Fruit fly (Drosophila melanogaster) whole organism, prepupa: ENCODE data around the gene CG15756.
A peak's percentile ranks its signal among the peaks of the same experiment; 100 is the strongest.

ENCODE experiments used
- CG10669 ChIP-seq: fragments of 200-800 bp; sonication (Bioruptor generic); optimal IDR thresholded peaks from 3 replicates; lab custom pipeline; 2018; ENCODE audit warnings: missing biosample characterization, mild to moderate bottlenecking, missing genetic modification characterization, moderate library complexity
- CG15336 ChIP-seq: fragments of 200-800 bp; sonication (Bioruptor generic); IDR thresholded peaks from 2 replicates; pipeline ENCODE4 v1.3.6; 2022; ENCODE audit warnings: missing biosample characterization, missing genetic modification characterization
- CG1621 ChIP-seq: fragments of 200-800 bp; sonication (Bioruptor generic); optimal IDR thresholded peaks from 3 replicates; lab custom pipeline; 2018; ENCODE audit warnings: missing biosample characterization, mild to moderate bottlenecking, missing genetic modification characterization
- CG16779 ChIP-seq: fragments of 200-800 bp; sonication (Bioruptor generic); optimal IDR thresholded peaks from 3 replicates; lab custom pipeline; 2017; ENCODE audit warnings: missing biosample characterization, mild to moderate bottlenecking, missing genetic modification characterization
- CG3032 ChIP-seq: fragments of 200-800 bp; optimal IDR thresholded peaks from 2 replicates; lab custom pipeline; 2019; ENCODE audit warnings: missing biosample characterization, mild to moderate bottlenecking, missing genetic modification characterization, moderate library complexity
- CG31627 ChIP-seq: fragments of 200-800 bp; sonication (Bioruptor generic); optimal IDR thresholded peaks from 3 replicates; lab custom pipeline; 2016; ENCODE audit warnings: missing biosample characterization, missing genetic modification characterization
- CG34406 ChIP-seq: fragments of 200-800 bp; sonication (Bioruptor generic); optimal IDR thresholded peaks from 3 replicates; lab custom pipeline; 2016; ENCODE audit warnings: missing biosample characterization, missing genetic modification characterization
- CG3919 ChIP-seq: fragments of 200-800 bp; sonication (Bioruptor generic); optimal IDR thresholded peaks from 3 replicates; lab custom pipeline; 2016; ENCODE audit warnings: missing biosample characterization, missing genetic modification characterization
- CG6163 ChIP-seq: fragments of 200-800 bp; sonication (Bioruptor generic); IDR thresholded peaks from 3 replicates; pipeline ENCODE4 v1.3.6; 2022; ENCODE audit warnings: missing biosample characterization, missing genetic modification characterization
- CG6792 ChIP-seq: fragments of 200-800 bp; sonication (Bioruptor generic); optimal IDR thresholded peaks from 3 replicates; lab custom pipeline; 2016; ENCODE audit warnings: missing biosample characterization, missing genetic modification characterization
- CG6808 ChIP-seq: fragments of 200-800 bp; sonication (Bioruptor generic); optimal IDR thresholded peaks from 3 replicates; lab custom pipeline; 2017; ENCODE audit warnings: missing biosample characterization, missing genetic modification characterization, mild to moderate bottlenecking, moderate library complexity, missing genetic modification reagents
- CG6854 ChIP-seq: fragments of 200-800 bp; sonication (Bioruptor generic); optimal IDR thresholded peaks from 2 replicates; lab custom pipeline; 2017; ENCODE audit warnings: missing biosample characterization, mild to moderate bottlenecking, missing genetic modification characterization
- CG8319 ChIP-seq: fragments of 200-800 bp; sonication (Bioruptor generic); optimal IDR thresholded peaks from 3 replicates; lab custom pipeline; 2016; ENCODE audit warnings: missing biosample characterization, missing genetic modification characterization
- CG8632 ChIP-seq: fragments of 200-800 bp; sonication (Bioruptor generic); optimal IDR thresholded peaks from 3 replicates; lab custom pipeline; 2016; ENCODE audit warnings: missing biosample characterization, missing genetic modification characterization
- CG9139 ChIP-seq: fragments of 200-800 bp; sonication (Bioruptor generic); optimal IDR thresholded peaks from 3 replicates; lab custom pipeline; 2017; ENCODE audit warnings: missing biosample characterization, mild to moderate bottlenecking, missing genetic modification characterization
- Eip78C ChIP-seq: fragments of 200-800 bp; sonication (Bioruptor generic); peaks from one replicate; lab custom pipeline; 2016; ENCODE audit warnings: missing biosample characterization, missing genetic modification characterization
- Eip93F ChIP-seq: fragments of 200-800 bp; sonication (Bioruptor generic); optimal IDR thresholded peaks from 2 replicates; lab custom pipeline; 2016; ENCODE audit warnings: missing biosample characterization, mild to moderate bottlenecking, missing genetic modification characterization
- Ets21C ChIP-seq: fragments of 200-800 bp; sonication (Bioruptor generic); optimal IDR thresholded peaks from 3 replicates; lab custom pipeline; 2016; ENCODE audit warnings: missing biosample characterization, missing genetic modification characterization
- Ets96B ChIP-seq: fragments of 200-800 bp; optimal IDR thresholded peaks from 2 replicates; lab custom pipeline; 2019; ENCODE audit warnings: missing biosample characterization, mild to moderate bottlenecking, missing genetic modification characterization, moderate library complexity
- Hr38 ChIP-seq: sonication (Bioruptor generic); optimal IDR thresholded peaks from 2 replicates; lab custom pipeline; 2016; ENCODE audit warnings: missing biosample characterization, missing genetic modification characterization
- Met ChIP-seq: fragments of 200-800 bp; sonication (Bioruptor generic); optimal IDR thresholded peaks from 3 replicates; lab custom pipeline; 2016; ENCODE audit warnings: missing biosample characterization, missing genetic modification characterization
- OdsH ChIP-seq: fragments of 200-800 bp; sonication (Bioruptor generic); optimal IDR thresholded peaks from 3 replicates; lab custom pipeline; 2016; ENCODE audit warnings: missing biosample characterization, missing genetic modification characterization
- dac ChIP-seq: fragments of 200-800 bp; sonication (Bioruptor generic); optimal IDR thresholded peaks from 2 replicates; lab custom pipeline; 2017; ENCODE audit warnings: missing biosample characterization, mild to moderate bottlenecking, missing genetic modification characterization
- dsx ChIP-seq: fragments of 200-800 bp; optimal IDR thresholded peaks from 3 replicates; lab custom pipeline; 2019; ENCODE audit warnings: missing biosample characterization, mild to moderate bottlenecking, missing genetic modification characterization, moderate library complexity; ENCODE audit not compliant: poor library complexity, severe bottlenecking
- eg ChIP-seq: fragments of 200-800 bp; sonication (Bioruptor generic); IDR thresholded peaks from 3 replicates; pipeline ENCODE4 v1.3.6; 2022; ENCODE audit warnings: missing biosample characterization, missing genetic modification characterization
- esn ChIP-seq: fragments of 200-800 bp; sonication (Bioruptor generic); optimal IDR thresholded peaks from 2 replicates; lab custom pipeline; 2016; ENCODE audit warnings: missing biosample characterization, mild to moderate bottlenecking, missing genetic modification characterization, moderate library complexity
- fkh ChIP-seq: fragments of 200-800 bp; sonication (Bioruptor generic); optimal IDR thresholded peaks from 3 replicates; lab custom pipeline; 2017; ENCODE audit warnings: missing biosample characterization, mild to moderate bottlenecking, missing genetic modification characterization, moderate library complexity
- lz ChIP-seq: fragments of 200-800 bp; sonication (Bioruptor generic); optimal IDR thresholded peaks from 3 replicates; lab custom pipeline; 2016; ENCODE audit warnings: missing biosample characterization, missing genetic modification characterization
- net ChIP-seq: fragments of 200-800 bp; sonication (Bioruptor generic); optimal IDR thresholded peaks from 3 replicates; lab custom pipeline; 2016; ENCODE audit warnings: missing biosample characterization, missing genetic modification characterization
- pdm3 ChIP-seq: fragments of 200-800 bp; sonication (Bioruptor generic); optimal IDR thresholded peaks from 3 replicates; lab custom pipeline; 2016; ENCODE audit warnings: missing biosample characterization, missing genetic modification characterization
- salr ChIP-seq, 2 experiments: fragments of 200-800 bp; sonication (Bioruptor generic); optimal IDR thresholded peaks; 3 replicates each; lab custom pipeline; 2016 to 2018; ENCODE audit warnings: missing biosample characterization in 2 of 2, missing genetic modification characterization in 2 of 2, mild to moderate bottlenecking in 1 of 2
- ss ChIP-seq, 2 experiments: fragments of 200-800 bp; sonication (Bioruptor generic); optimal IDR thresholded peaks; 2 replicates in 1 of 2; 3 replicates in 1 of 2; lab custom pipeline; 2017 to 2018; ENCODE audit warnings: mild to moderate bottlenecking in 2 of 2, missing biosample characterization in 2 of 2, missing genetic modification characterization in 2 of 2, moderate library complexity in 1 of 2
- vri ChIP-seq: fragments of 200-800 bp; sonication (Bioruptor generic); optimal IDR thresholded peaks from 3 replicates; lab custom pipeline; 2016; ENCODE audit warnings: missing biosample characterization, mild to moderate bottlenecking, missing genetic modification characterization

CG15756 gene

dm6 chrX:13540920-13541605 lies 6.9 kb downstream of the CG15756 start (continued):
- TF ChIP-seq CG8319 (GFP tag; lab: Kevin White, UChicago): no peak
- TF ChIP-seq lz: peak; percentile 70
- peak; percentile 80 for TF ChIP-seq Met (GFP tag; lab: Kevin White, UChicago)
- TF ChIP-seq pdm3 (GFP tag; lab: Kevin White, UChicago): peak; percentile 35
- peak; percentile 49 for TF ChIP-seq CG6792 (GFP tag; lab: Kevin White, UChicago)
- peak; percentile 40 for TF ChIP-seq Ets21C (GFP tag; lab: Kevin White, UChicago)
- peak; percentile 33 for TF ChIP-seq OdsH
- no peak for TF ChIP-seq CG1621
- peak; percentile 45 for TF ChIP-seq CG10669 (GFP tag; lab: Kevin White, UChicago)

DNA sequence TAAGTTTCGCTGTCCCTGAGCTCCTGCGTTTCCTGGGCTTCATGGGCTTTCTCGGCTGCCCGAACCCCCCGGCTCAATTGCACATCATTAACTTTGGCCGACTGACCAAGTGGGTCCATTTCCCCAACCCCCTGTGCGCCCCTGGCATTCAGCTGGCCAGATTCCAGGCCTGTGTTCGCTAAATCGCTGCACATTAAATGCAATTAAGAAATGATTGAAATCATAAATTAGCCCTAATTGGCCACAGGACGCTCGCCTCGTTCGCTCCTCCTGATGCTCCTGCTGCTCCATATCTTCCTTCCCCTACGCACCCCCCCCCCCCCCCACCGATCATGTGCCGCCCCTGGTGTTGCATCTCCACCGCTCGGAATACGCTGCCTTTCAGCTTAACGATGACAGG lies 7.9 kb downstream of the CG15756 start:
- TF ChIP-seq net (GFP tag; lab: Kevin White, UChicago) (no peak), dsx (no peak), Eip93F (GFP tag; lab: Kevin White, UChicago) (no peak), CG16779 (tag; lab: Kevin White, UChicago) (no peak), CG3032 (tag; lab: Kevin White, UChicago) (no peak), CG9139 (GFP tag; lab: Kevin White, UChicago) (no peak), CG6163 (GFP tag; lab: Robert Waterston, UW) (no peak), CG3919 (GFP tag; lab: Kevin White, UChicago) (no peak)

dm6 chrX:13543343-13543742 lies 9.1 kb downstream of the CG15756 start, which contains the start of gene Cpr12A:
Gene Cpr12A, plus strand, starts transcription at chrX:13543643.
- TF ChIP-seq CG31627 (GFP tag; lab: Kevin White, UChicago) (no peak), eg (GFP tag; lab: Robert Waterston, UW) (no peak), CG3919 (GFP tag; lab: Kevin White, UChicago) (peak; percentile 3), vri (peak; percentile 7), CG6808 (GFP tag; lab: Kevin White, UChicago) (no peak), CG6792 (GFP tag; lab: Kevin White, UChicago) (no peak), Eip78C (GFP tag; lab: Kevin White, UChicago) (peak; percentile 64), OdsH (peak; percentile 11), CG8632 (peak; percentile 18), esn (peak; percentile 29), CG15336 (GFP tag; lab: Robert Waterston, UW) (no peak), net (GFP tag; lab: Kevin White, UChicago) (no peak), pdm3 (GFP tag; lab: Kevin White, UChicago) (no peak), Met (GFP tag; lab: Kevin White, UChicago) (peak; percentile 4), CG34406 (no peak), CG3032 (tag; lab: Kevin White, UChicago) (peak; percentile 30), CG8319 (GFP tag; lab: Kevin White, UChicago) (no peak), ss (GFP tag; optimal IDR thresholded peaks at IDR 0.05; lab: Kevin White, UChicago) (peak; percentile 0 to 11)
- TF ChIP-seq, all 60 proteins: peak for 9

dm6 chrX:13555700-13556099 lies 21.5 kb downstream of the CG15756 start, which contains the start of gene CG11816:
Gene CG11816, minus strand, starts transcription at chrX:13555800.
- TF ChIP-seq fkh (GFP tag; lab: Kevin White, UChicago) (no peak), dac (GFP tag; lab: Kevin White, UChicago) (no peak), salr (GFP tag; optimal IDR thresholded peaks at IDR 0.05; lab: Kevin White, UChicago) (no peak), CG6854 (no peak), Hr38 (GFP tag; lab: Kevin White, UChicago) (no peak), Ets96B (tag; lab: Kevin White, UChicago) (no peak), CG6792 (GFP tag; lab: Kevin White, UChicago) (no peak), Eip78C (GFP tag; lab: Kevin White, UChicago) (no peak), lz (no peak)
